Worm (Caenorhabditis elegans) whole organism, L1 larva: ENCODE results near the gene slcf-2.

Experiments
- dsc-1 ChIP-seq: sonication (generic microtip); optimal IDR thresholded peaks from 2 replicates; lab custom pipeline; 2016; ENCODE audit warnings: mild to moderate bottlenecking, missing genetic modification characterization, missing compliant biosample characterization
- efl-3 ChIP-seq: fragments of 200-800 bp; sonication (Bioruptor generic); optimal IDR thresholded peaks from 2 replicates; lab custom pipeline; 2018; ENCODE audit warnings: mild to moderate bottlenecking, missing genetic modification characterization, missing compliant biosample characterization
- egl-27 ChIP-seq, 2 experiments: fragments of 150-350 bp in 1 of 2; sonication (generic microtip); optimal IDR thresholded peaks; 3 replicates each; lab custom pipeline; 2017 to 2018; ENCODE audit warnings: missing biosample characterization in 2 of 2, missing genetic modification characterization in 2 of 2, missing genetic modification reagents in 2 of 2
- nhr-11 ChIP-seq: fragments of 150-350 bp; optimal IDR thresholded peaks from 2 replicates; lab custom pipeline; 2014; ENCODE audit warnings: missing biosample characterization, missing genetic modification characterization
- nhr-12 ChIP-seq: sonication (generic microtip); optimal IDR thresholded peaks from 2 replicates; lab custom pipeline; 2017; ENCODE audit warnings: missing biosample characterization, missing genetic modification characterization
- zag-1 ChIP-seq: fragments of 150-350 bp; optimal IDR thresholded peaks from 2 replicates; lab custom pipeline; 2014; ENCODE audit warnings: missing biosample characterization, missing genetic modification characterization

DNA sequence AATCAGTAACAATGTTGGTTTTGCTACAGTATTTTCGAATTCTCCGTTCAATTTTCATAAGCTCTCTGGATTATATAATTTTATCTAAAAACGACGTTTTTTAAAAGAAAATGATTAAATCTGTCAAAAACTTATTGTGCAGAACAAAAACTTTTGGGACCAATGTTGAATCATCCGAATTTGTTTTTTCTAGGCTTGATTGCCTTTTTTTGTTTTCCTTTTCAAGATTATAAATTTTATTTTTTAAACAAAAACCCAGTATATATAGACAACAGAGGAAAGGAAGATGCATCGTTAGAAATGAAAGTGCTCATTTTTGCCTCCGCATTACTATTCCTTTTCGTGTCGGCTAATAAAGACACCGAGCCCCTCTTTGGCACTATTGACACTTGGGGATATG lies 50.9 kb downstream of the slcf-2 start, which contains the start of gene ZK813.7:
- TF ChIP-seq egl-27 (tag; optimal IDR thresholded peaks at IDR 0.05; lab: Kevin White, UChicago) (no peak), dsc-1 (tag; lab: Kevin White, UChicago) (no peak), efl-3 (GFP tag; lab: Kevin White, UChicago) (no peak), nhr-11 (no peak), nhr-12 (tag; lab: Kevin White, UChicago) (no peak), zag-1 (tag; lab: Kevin White, UChicago) (no peak)
